Fruit fly (Drosophila melanogaster) whole organism, adult: Measurements from ENCODE around the gene Chc.

Experiments used
- CG11617 ChIP-seq: fragments of 200-800 bp; sonication (Bioruptor generic); optimal IDR thresholded peaks from 2 replicates; lab custom pipeline; 2017; ENCODE audit warnings: mild to moderate bottlenecking, missing biosample characterization, missing genetic modification reagents, missing genetic modification characterization
- CG12768 ChIP-seq: fragments of 200-800 bp; sonication (Bioruptor generic); optimal IDR thresholded peaks from 2 replicates; lab custom pipeline; 2017; ENCODE audit warnings: missing biosample characterization, missing genetic modification characterization, mild to moderate bottlenecking, moderate library complexity, missing genetic modification reagents
- CG14711 ChIP-seq: fragments of 200-800 bp; sonication (Bioruptor generic); optimal IDR thresholded peaks from 2 replicates; lab custom pipeline; 2018; ENCODE audit warnings: missing biosample characterization, mild to moderate bottlenecking, missing genetic modification characterization, moderate library complexity
- CG1620 ChIP-seq: fragments of 200-800 bp; sonication (Bioruptor generic); optimal IDR thresholded peaks from 2 replicates; lab custom pipeline; 2016; ENCODE audit warnings: missing biosample characterization, missing genetic modification characterization
- CG33017 ChIP-seq: fragments of 200-800 bp; sonication (Bioruptor generic); optimal IDR thresholded peaks from 2 replicates; lab custom pipeline; 2018; ENCODE audit warnings: missing biosample characterization, mild to moderate bottlenecking, missing genetic modification characterization, moderate library complexity
- CG5204 ChIP-seq: fragments of 200-800 bp; sonication (Bioruptor generic); optimal IDR thresholded peaks from 2 replicates; lab custom pipeline; 2016; ENCODE audit warnings: missing biosample characterization, missing genetic modification characterization
- CG7045 ChIP-seq: fragments of 200-800 bp; sonication (Bioruptor generic); optimal IDR thresholded peaks from 2 replicates; lab custom pipeline; 2017; ENCODE audit warnings: missing biosample characterization, mild to moderate bottlenecking, missing genetic modification characterization
- CG7101 ChIP-seq: fragments of 200-800 bp; sonication (Bioruptor generic); optimal IDR thresholded peaks from 2 replicates; lab custom pipeline; 2018; ENCODE audit warnings: missing biosample characterization, mild to moderate bottlenecking, missing genetic modification characterization, moderate library complexity
- Clk ChIP-seq: fragments of 200-800 bp; sonication (Bioruptor generic); optimal IDR thresholded peaks from 2 replicates; lab custom pipeline; 2017; ENCODE audit warnings: missing biosample characterization, missing genetic modification characterization
- Crg-1 ChIP-seq: fragments of 200-800 bp; sonication (Bioruptor generic); optimal IDR thresholded peaks from 2 replicates; lab custom pipeline; 2016; ENCODE audit warnings: missing biosample characterization, missing genetic modification characterization
- Hr96 ChIP-seq: fragments of 200-800 bp; sonication (Bioruptor generic); optimal IDR thresholded peaks from 2 replicates; lab custom pipeline; 2016; ENCODE audit warnings: missing biosample characterization, missing genetic modification characterization
- Mnt ChIP-seq: fragments of 200-800 bp; sonication (Bioruptor generic); optimal IDR thresholded peaks from 2 replicates; lab custom pipeline; 2016; ENCODE audit warnings: missing biosample characterization, mild to moderate bottlenecking, missing genetic modification characterization
- bab1 ChIP-seq: fragments of 200-800 bp; sonication (Bioruptor generic); optimal IDR thresholded peaks from 3 replicates; lab custom pipeline; 2019; ENCODE audit warnings: missing biosample characterization, mild to moderate bottlenecking, missing genetic modification characterization, moderate library complexity
- cic ChIP-seq: fragments of 200-800 bp; sonication (Bioruptor generic); optimal IDR thresholded peaks from 2 replicates; lab custom pipeline; 2017; ENCODE audit warnings: missing biosample characterization, mild to moderate bottlenecking, missing genetic modification characterization, moderate library complexity
- cnc ChIP-seq, 2 experiments: fragments of >200 bp; optimal IDR thresholded peaks; 2 replicates each; lab custom pipeline; 2017
- kay ChIP-seq: fragments of 200-800 bp; sonication (Bioruptor generic); peaks from one replicate; lab custom pipeline; 2016; ENCODE audit warnings: missing biosample characterization, missing genetic modification characterization, borderline replicate concordance
- ovo ChIP-seq: fragments of 200-800 bp; sonication (Bioruptor generic); optimal IDR thresholded peaks from 2 replicates; lab custom pipeline; 2016; ENCODE audit warnings: missing biosample characterization, missing genetic modification characterization
- pad ChIP-seq: fragments of 200-800 bp; sonication (Bioruptor generic); optimal IDR thresholded peaks from 3 replicates; lab custom pipeline; 2017; ENCODE audit warnings: missing biosample characterization, missing genetic modification characterization, mild to moderate bottlenecking, moderate library complexity, missing genetic modification reagents
- tj ChIP-seq: fragments of 200-800 bp; sonication (Bioruptor generic); optimal IDR thresholded peaks from 3 replicates; lab custom pipeline; 2017; ENCODE audit warnings: missing biosample characterization, mild to moderate bottlenecking, missing genetic modification characterization, moderate library complexity
- toe ChIP-seq: fragments of 200-800 bp; sonication (Bioruptor generic); optimal IDR thresholded peaks from 2 replicates; lab custom pipeline; 2016; ENCODE audit warnings: missing biosample characterization, missing genetic modification characterization

Gene Chc

DNA sequence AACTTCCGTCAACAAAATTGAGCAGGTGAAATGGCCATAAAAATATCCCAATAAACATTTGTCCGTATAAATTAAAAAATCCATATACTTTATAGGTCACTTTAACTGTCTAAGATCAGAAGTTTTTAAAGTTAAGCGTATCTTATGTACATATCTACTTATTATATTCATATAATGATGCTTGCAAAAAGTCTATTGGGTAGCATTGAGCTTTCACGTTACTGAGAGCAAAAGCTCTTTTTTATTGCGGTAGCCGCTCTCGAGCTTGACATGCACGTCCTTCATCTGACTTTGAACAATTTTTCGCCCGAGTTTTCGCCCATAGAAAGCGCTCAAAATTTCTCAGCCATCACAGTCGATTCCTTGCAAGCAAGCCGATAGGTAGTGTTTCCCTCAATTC lies 32.6 kb upstream of the Chc start, which contains the start of gene Gapdh2:
Gene Gapdh2, plus strand, starts transcription at position 283 of the 400 bp plus-strand sequence.
- TF ChIP-seq tj (GFP tag; lab: Kevin White, UChicago) = peak; percentile 99
- TF ChIP-seq cnc (optimal IDR thresholded peaks at IDR 0.05; lab: Kevin White, UChicago) = no peak
- TF ChIP-seq CG7045 (GFP tag; lab: Kevin White, UChicago) = peak; percentile 100
- TF ChIP-seq Crg-1 (GFP tag; lab: Kevin White, UChicago) = peak; percentile 100
- TF ChIP-seq cic = peak; percentile 98
- TF ChIP-seq bab1 (GFP tag; lab: Kevin White, UChicago) = peak; percentile 100
- peak; percentile 98 for TF ChIP-seq pad
- TF ChIP-seq CG11617 (GFP tag; lab: Kevin White, UChicago) = peak; percentile 100
- TF ChIP-seq kay = peak; percentile 99
- TF ChIP-seq CG1620 (GFP tag; lab: Kevin White, UChicago) = peak; percentile 100
- TF ChIP-seq CG5204 = peak; percentile 99
- TF ChIP-seq toe = peak; percentile 98
- peak; percentile 98 for TF ChIP-seq Clk (GFP tag; lab: Kevin White, UChicago)
- peak; percentile 100 for TF ChIP-seq CG14711 (tag; lab: Kevin White, UChicago)
- peak; percentile 100 for TF ChIP-seq Mnt (GFP tag; lab: Kevin White, UChicago)
- TF ChIP-seq CG12768 (GFP tag; lab: Kevin White, UChicago) = peak; percentile 100
- TF ChIP-seq Hr96 = peak; percentile 100
- TF ChIP-seq ovo (GFP tag; lab: Kevin White, UChicago) = peak; percentile 100
- peak; percentile 100 for TF ChIP-seq CG33017 (tag; lab: Kevin White, UChicago)
- peak; percentile 100 for TF ChIP-seq CG7101 (tag; lab: Kevin White, UChicago)

DNA sequence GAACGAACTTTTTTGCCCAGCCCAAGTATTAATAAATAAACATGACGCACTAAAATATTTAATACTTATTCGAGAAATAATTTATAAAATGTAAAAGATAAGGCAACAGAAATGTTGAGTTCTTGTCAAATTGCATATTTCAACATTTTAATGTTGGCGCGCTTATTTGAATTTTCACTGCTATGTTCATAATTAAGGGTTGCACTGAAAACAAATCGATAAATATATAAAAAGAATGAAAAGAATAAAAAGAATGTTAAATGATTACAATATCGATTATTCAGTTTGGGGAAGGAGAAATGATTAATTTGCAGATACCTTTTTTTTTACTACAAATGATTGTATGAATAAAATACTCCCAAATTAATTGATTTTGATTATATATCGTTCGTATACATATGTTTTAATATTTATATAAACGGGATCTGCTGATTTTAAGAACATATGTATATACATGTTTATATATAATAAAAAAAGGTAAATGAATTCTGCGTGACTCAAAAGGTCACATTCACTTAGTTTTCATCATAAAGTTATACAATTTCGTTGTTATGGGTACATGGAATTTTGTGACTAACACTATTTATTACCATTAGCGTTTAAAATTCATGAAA lies 31.6 kb upstream of the Chc start:
- TF ChIP-seq kay (peak; percentile 78), CG14711 (tag; lab: Kevin White, UChicago) (peak; percentile 11), cic (peak; percentile 3), Mnt (GFP tag; lab: Kevin White, UChicago) (no peak), bab1 (GFP tag; lab: Kevin White, UChicago) (peak; percentile 29)

DNA sequence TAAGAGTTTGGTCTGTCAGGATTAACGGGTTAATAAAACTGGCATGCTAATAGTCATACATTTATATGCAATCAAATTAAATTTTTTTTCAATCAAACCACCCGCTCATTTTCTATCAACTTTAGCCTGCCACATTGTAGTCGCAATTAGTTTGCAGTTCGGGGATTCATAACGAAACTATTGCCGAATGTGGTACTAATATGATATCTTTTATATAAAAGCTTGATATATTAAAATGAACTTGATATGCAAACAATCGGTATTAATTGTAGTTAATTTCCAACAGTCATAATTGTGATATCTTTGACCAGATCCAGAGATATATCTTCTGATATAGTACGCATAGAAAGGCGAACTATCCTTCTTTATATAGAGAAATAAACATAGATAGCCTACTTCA lies 30.7 kb upstream of the Chc start:
- TF ChIP-seq CG12768 (GFP tag; lab: Kevin White, UChicago) (no peak), CG1620 (GFP tag; lab: Kevin White, UChicago) (no peak), bab1 (GFP tag; lab: Kevin White, UChicago) (no peak), kay (peak; percentile 60)

DNA sequence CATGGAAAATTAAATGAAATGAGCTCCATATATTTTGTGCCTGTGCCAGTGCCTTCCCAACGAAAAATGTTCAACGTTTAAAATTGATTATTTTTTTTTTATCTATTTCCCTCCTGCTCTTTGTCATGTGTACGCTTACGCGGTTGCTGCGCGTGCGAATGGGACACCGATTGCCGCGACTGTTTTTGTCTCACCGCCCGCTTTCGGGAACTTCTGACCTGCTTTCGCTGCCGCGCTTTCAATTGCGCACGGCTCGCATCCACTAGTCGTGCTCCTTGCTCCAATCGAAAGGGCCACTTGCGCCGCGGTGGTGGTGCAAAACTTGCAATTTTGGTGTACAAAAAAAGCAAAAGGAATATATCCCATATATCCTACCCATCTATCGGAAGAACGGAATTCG lies 25.2 kb upstream of the Chc start:
- TF ChIP-seq ovo (GFP tag; lab: Kevin White, UChicago) (peak; percentile 17), toe (peak; percentile 32), CG12768 (GFP tag; lab: Kevin White, UChicago) (peak; percentile 28), bab1 (GFP tag; lab: Kevin White, UChicago) (peak; percentile 45), kay (no peak), CG11617 (GFP tag; lab: Kevin White, UChicago) (peak; percentile 76), CG14711 (tag; lab: Kevin White, UChicago) (no peak), tj (GFP tag; lab: Kevin White, UChicago) (peak; percentile 88), CG7045 (GFP tag; lab: Kevin White, UChicago) (peak; percentile 8), cic (peak; percentile 64), CG33017 (tag; lab: Kevin White, UChicago) (no peak), CG7101 (tag; lab: Kevin White, UChicago) (peak; percentile 31), pad (peak; percentile 76), Mnt (GFP tag; lab: Kevin White, UChicago) (peak; percentile 95), Hr96 (no peak), Clk (GFP tag; lab: Kevin White, UChicago) (no peak)

DNA sequence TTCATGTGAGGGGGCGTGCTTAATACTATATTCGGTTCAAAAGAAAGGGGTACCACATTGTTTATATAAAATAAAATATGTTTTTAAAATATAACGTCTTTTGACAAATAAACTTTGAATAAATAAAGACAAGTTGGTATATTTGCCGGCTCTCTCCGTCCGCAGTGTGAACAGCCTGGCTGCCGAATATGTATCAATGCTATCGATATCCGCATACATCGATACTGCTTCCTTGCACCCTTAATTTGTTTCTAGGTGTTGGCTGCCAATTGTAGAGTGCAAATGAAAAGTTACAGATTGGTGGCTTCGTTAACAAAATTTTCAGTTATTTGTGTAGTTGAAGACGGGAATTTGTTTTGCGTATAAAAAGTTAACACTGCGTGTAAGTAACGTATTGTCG lies 24.6 kb upstream of the Chc start, which contains the start of gene Gbeta13F:
Gene Gbeta13F, plus strand, starts transcription at position 247 of the 400 bp plus-strand sequence.
- TF ChIP-seq bab1 (GFP tag; lab: Kevin White, UChicago) (peak; percentile 43), pad (no peak), CG14711 (tag; lab: Kevin White, UChicago) (peak; percentile 4), ovo (GFP tag; lab: Kevin White, UChicago) (peak; percentile 10), CG1620 (GFP tag; lab: Kevin White, UChicago) (peak; percentile 42)

DNA sequence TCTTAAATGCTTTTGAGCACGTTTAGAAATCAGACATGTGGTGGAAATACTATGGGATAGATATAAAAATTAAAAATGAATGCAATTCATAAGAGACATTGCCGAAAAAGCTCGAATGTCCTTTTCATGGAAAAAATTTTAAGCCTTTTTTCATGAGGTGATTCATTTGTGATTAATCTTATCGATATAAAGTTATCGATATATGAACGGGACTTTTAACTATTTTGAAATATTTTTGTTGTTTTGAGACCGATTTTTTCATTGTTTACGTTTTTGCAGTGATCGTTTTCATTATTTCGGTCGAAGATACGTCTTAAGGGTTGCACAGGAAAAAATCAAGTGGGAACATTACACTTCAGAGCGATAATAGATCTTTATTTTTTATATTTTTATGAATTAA lies 24.1 kb upstream of the Chc start, which contains the start of gene AlkB:
Gene AlkB, minus strand, starts transcription at position 101 of the 400 bp plus-strand sequence.
- TF ChIP-seq CG12768 (GFP tag; lab: Kevin White, UChicago) (no peak), Hr96 (no peak), CG7101 (tag; lab: Kevin White, UChicago) (no peak), tj (GFP tag; lab: Kevin White, UChicago) (no peak), pad (no peak), CG33017 (tag; lab: Kevin White, UChicago) (no peak), CG5204 (no peak), toe (no peak), ovo (GFP tag; lab: Kevin White, UChicago) (no peak), Crg-1 (GFP tag; lab: Kevin White, UChicago) (no peak), Mnt (GFP tag; lab: Kevin White, UChicago) (no peak)
